Worm (Caenorhabditis elegans): ENCODE results near the gene pfas-1.

DNA sequence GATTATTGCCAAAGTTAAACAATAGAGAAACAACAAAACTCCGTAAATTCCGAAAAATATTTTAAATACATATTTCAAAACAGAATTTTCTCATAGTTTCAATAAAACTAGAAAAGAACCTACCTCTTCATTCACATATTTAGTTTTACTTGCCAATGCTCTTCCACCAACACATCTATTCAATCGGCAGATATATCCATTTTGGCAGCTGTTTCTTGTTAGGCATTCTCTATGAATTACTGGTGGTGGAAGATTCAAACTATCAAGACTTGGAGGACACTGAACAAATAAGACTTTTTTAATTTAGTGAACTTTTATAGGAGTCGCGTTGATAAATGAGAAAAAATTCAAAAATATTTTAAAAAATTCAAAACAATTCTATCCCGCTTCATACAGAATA lies 4.2 kb upstream of the pfas-1 start:
- TF ChIP-seq elt-2 (tag; optimal IDR thresholded peaks at IDR 0.05) (no peak), ZK546.5 (tag; optimal IDR thresholded peaks at IDR 0.05) (no peak), pqm-1 (tag; optimal IDR thresholded peaks at IDR 0.05) (no peak), egl-27 (tag; optimal IDR thresholded peaks at IDR 0.05) (no peak), pha-4 (tag; optimal IDR thresholded peaks at IDR 0.05) (no peak), nhr-12 (tag; optimal IDR thresholded peaks at IDR 0.05) (no peak), nhr-237 (tag; optimal IDR thresholded peaks at IDR 0.05) (no peak), nhr-43 (tag; optimal IDR thresholded peaks at IDR 0.05; ENCODE audit: poor library complexity, severe bottlenecking) (no peak), ceh-9 (tag; optimal IDR thresholded peaks at IDR 0.05) (no peak), snpc-4 (tag; optimal IDR thresholded peaks at IDR 0.05) (no peak), unc-62 (GFP tag; optimal IDR thresholded peaks at IDR 0.05) (no peak), nhr-76 (tag; optimal IDR thresholded peaks at IDR 0.05) (no peak), elt-1 (tag; optimal IDR thresholded peaks at IDR 0.05) (no peak)
